Worm (Caenorhabditis elegans): Measurements from ENCODE around the gene str-130.

Gene str-130

DNA sequence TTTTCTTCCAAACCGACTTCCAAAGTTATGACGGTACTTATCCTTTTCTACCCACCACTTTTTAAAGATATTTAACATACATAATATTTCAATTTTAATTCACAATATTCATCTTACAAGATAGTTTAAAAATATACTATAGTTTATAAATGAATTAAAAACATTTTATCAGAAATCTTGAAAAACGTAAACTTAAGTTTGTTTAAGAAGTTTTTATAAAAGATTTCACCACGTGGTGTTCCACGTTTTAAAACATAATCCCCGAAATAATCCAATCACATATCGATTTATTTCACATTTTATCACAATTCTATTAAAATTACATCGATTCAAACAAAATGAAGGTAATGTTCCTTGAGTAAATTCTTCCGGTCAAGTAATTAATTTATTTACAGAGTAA lies 43.8 kb downstream of the str-130 start, which contains the start of gene ZC513.3:
ZC513.3 (plus strand) TSS at position 301 of the 400 bp plus-strand sequence.
- TF ChIP-seq daf-8 (GFP tag; IDR thresholded peaks at IDR 0.05), result no peak
- no peak for TF ChIP-seq F26F4.8 (GFP tag; conservative IDR thresholded peaks at IDR 0.05)
- TF ChIP-seq ctbp-1 (GFP tag; IDR thresholded peaks at IDR 0.05), result no peak
- TF ChIP-seq ztf-7 (tag; optimal IDR thresholded peaks at IDR 0.05), result no peak
- TF ChIP-seq ceh-82 (tag; optimal IDR thresholded peaks at IDR 0.05), result no peak
- no peak for TF ChIP-seq fkh-10 (GFP tag; optimal IDR thresholded peaks at IDR 0.05)
- TF ChIP-seq egl-43 (GFP tag; IDR thresholded peaks at IDR 0.05), result no peak
- no peak for TF ChIP-seq nhr-48 (tag; optimal IDR thresholded peaks at IDR 0.05)

- TF ChIP-seq mes-2 (tag; optimal IDR thresholded peaks at IDR 0.05; ENCODE audit: poor library complexity, severe bottlenecking), result peak; percentile 3
- no peak for TF ChIP-seq ama-1 (optimal IDR thresholded peaks at IDR 0.05)
- TF ChIP-seq hlh-11 (tag; optimal IDR thresholded peaks at IDR 0.05), result peak; percentile 5
- TF ChIP-seq nhr-28 (tag; optimal IDR thresholded peaks at IDR 0.05), result peak; percentile 16
- TF ChIP-seq Y48G9A.11 (GFP tag; IDR thresholded peaks at IDR 0.05), result no peak
Observed at ce11 chrV:8044957-8045356, 45.5 kb downstream of the str-130 start.

- TF ChIP-seq hlh-11 (tag; optimal IDR thresholded peaks at IDR 0.05) (no peak), dmd-6 (GFP tag; IDR thresholded peaks at IDR 0.05) (no peak), F44E2.7 (GFP tag; IDR thresholded peaks at IDR 0.05) (no peak), aha-1 (tag) (peak; percentile 60), tra-1 (GFP tag; IDR thresholded peaks at IDR 0.05) (no peak), dpl-1 (GFP tag; optimal IDR thresholded peaks at IDR 0.05) (no peak), unc-39 (tag; optimal IDR thresholded peaks at IDR 0.05) (no peak), mep-1 (tag; optimal IDR thresholded peaks at IDR 0.05) (no peak), Y75B8A.6 (GFP tag; IDR thresholded peaks at IDR 0.05) (no peak), nhr-11 (tag; optimal IDR thresholded peaks at IDR 0.05) (no peak), unc-62 (GFP tag; optimal IDR thresholded peaks at IDR 0.05 in 1 of 2) (peak in 1 of 2 experiments; percentile 60), unc-62 (tag; optimal IDR thresholded peaks at IDR 0.05) (no peak), R02D3.7 (tag; optimal IDR thresholded peaks at IDR 0.05) (no peak)
Observed at ce11 chrV:8043664-8044063, 46.8 kb downstream of the str-130 start.

- TF ChIP-seq snpc-4 (tag; optimal IDR thresholded peaks at IDR 0.05) (no peak), unc-62 (GFP tag; optimal IDR thresholded peaks at IDR 0.05 in 1 of 2) (peak in 1 of 2 experiments; percentile 94), unc-62 (tag; optimal IDR thresholded peaks at IDR 0.05) (no peak)
Observed at ce11 chrV:8041336-8041868, 49.1 kb downstream of the str-130 start.

- TF ChIP-seq ctbp-1 (GFP tag; IDR thresholded peaks at IDR 0.05), result no peak
- TF ChIP-seq set-16 (GFP tag; IDR thresholded peaks at IDR 0.05), result peak; percentile 48; the same call in 1 of the 2 replicates
- peak; percentile 17 for TF ChIP-seq mxl-3 (GFP tag; optimal IDR thresholded peaks at IDR 0.05)
- peak; percentile 88 for TF ChIP-seq ama-1 (optimal IDR thresholded peaks at IDR 0.05)
- peak; percentile 51 for TF ChIP-seq nhr-48 (tag; optimal IDR thresholded peaks at IDR 0.05)
- peak; percentile 43 for TF ChIP-seq nhr-28 (tag; optimal IDR thresholded peaks at IDR 0.05)
- peak; percentile 43 for TF ChIP-seq hlh-11 (tag; optimal IDR thresholded peaks at IDR 0.05)
- TF ChIP-seq dmd-6 (GFP tag; IDR thresholded peaks at IDR 0.05), result 0 out of 2 replicates have a peak, but pooled peaks have one; percentile 13
- peak; percentile 73; the same call in 1 of the 2 replicates for TF ChIP-seq mdt-29 (GFP tag; IDR thresholded peaks at IDR 0.05)
- peak in 1 of 2 experiments; percentile 43 for TF ChIP-seq mdl-1 (tag; optimal IDR thresholded peaks at IDR 0.05)
- TF ChIP-seq nhr-111 (GFP tag; optimal IDR thresholded peaks at IDR 0.05), result no peak
- peak; percentile 8 for TF ChIP-seq dpl-1 (GFP tag; optimal IDR thresholded peaks at IDR 0.05)
- peak; percentile 4 for TF ChIP-seq mes-2 (tag; optimal IDR thresholded peaks at IDR 0.05; ENCODE audit: poor library complexity, severe bottlenecking)
- TF ChIP-seq dve-1 (tag; optimal IDR thresholded peaks at IDR 0.05; ENCODE audit: insufficient read depth), result peak; percentile 51
- peak; percentile 8 for TF ChIP-seq jun-1 (tag; optimal IDR thresholded peaks at IDR 0.05)
- peak; percentile 42 for TF ChIP-seq hlh-30 (tag; optimal IDR thresholded peaks at IDR 0.05; ENCODE audit: insufficient read depth)
- TF ChIP-seq lsy-2 (tag; optimal IDR thresholded peaks at IDR 0.05), result peak in 1 of 2 experiments; percentile 60
- no peak for TF ChIP-seq T26A8.4 (GFP tag; IDR thresholded peaks at IDR 0.05)
- TF ChIP-seq saeg-2 (GFP tag; IDR thresholded peaks at IDR 0.05), result no peak
- no peak for TF ChIP-seq lir-3 (tag; optimal IDR thresholded peaks at IDR 0.05)
- peak; percentile 40 for TF ChIP-seq rbr-2 (tag; optimal IDR thresholded peaks at IDR 0.05)
- peak; percentile 48 for TF ChIP-seq aha-1 (tag)
- peak; percentile 5 for TF ChIP-seq mep-1 (tag; optimal IDR thresholded peaks at IDR 0.05)
Observed at ce11 chrV:8040247-8041084, 50.0 kb downstream of the str-130 start.

Measured in whole organism, L4 larva.